Fruit fly (Drosophila melanogaster): Measurements from ENCODE around the gene COX6B.

Gene COX6B

DNA sequence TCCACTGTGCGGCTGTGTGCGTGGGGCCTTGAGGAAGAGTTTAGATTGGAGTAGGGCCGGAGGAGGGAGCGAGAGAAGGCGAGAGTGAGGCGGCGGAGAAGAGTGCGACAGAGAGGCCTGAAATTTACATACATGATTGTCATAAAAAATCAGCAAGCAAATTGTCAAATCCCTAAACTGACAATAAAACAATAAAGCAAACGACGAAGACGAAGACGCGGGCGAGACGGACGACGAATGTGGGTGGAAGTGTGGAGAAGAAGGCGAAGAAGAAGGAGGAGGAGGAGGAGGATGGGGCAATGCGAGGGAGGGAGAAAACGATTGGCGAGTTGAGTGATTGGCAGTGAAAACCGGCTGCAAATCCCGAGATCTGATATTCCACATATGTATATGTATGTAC, 41.3 kb upstream of the COX6B start:
- TF ChIP-seq CG34367 (tag; optimal IDR thresholded peaks at IDR 0.05): no peak
- TF ChIP-seq gl (tag; optimal IDR thresholded peaks at IDR 0.05): no peak
- no peak for TF ChIP-seq CG15710 (tag; optimal IDR thresholded peaks at IDR 0.05)

DNA sequence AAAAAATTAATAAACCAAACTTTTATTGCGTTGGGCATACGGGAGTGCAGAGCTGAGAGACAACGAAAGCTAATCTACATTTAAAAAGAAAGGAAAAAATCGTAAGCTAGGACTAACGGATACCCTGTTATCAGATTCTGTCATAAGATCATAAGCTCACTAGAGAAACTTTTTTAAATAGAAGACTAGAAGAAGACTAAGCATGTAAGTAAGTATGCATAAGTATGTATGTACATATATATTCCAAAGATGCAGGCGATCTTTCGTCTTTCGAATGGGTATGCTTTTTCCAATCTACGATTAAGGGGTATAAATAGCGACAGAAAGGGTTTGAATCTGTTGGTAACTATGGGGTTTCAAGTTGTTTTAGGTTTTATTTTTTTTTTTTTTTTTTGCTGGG, 40.7 kb upstream of the COX6B start:
- TF ChIP-seq CG32121 (GFP tag; IDR thresholded peaks at IDR 0.05) (no peak), Snoo (tag; optimal IDR thresholded peaks at IDR 0.05) (no peak), CG8301 (tag; optimal IDR thresholded peaks at IDR 0.05) (peak; percentile 1), CG17806 (tag; optimal IDR thresholded peaks at IDR 0.05) (peak; percentile 47), Ets98B (GFP tag; IDR thresholded peaks at IDR 0.05) (no peak), CG8159 (tag; optimal IDR thresholded peaks at IDR 0.05) (peak; percentile 42), CG9948 (tag; optimal IDR thresholded peaks at IDR 0.05) (peak; percentile 50), gl (tag; optimal IDR thresholded peaks at IDR 0.05) (no peak), fd96Ca (GFP tag; IDR thresholded peaks at IDR 0.05) (no peak), D1 (tag; optimal IDR thresholded peaks at IDR 0.05) (no peak), Pif1B (GFP tag; optimal IDR thresholded peaks at IDR 0.05) (no peak), rn (GFP tag; IDR thresholded peaks at IDR 0.05) (no peak), CG13204 (GFP tag; optimal IDR thresholded peaks at IDR 0.05) (no peak), CG34367 (tag; optimal IDR thresholded peaks at IDR 0.05) (peak; percentile 38), CG14655 (GFP tag; optimal IDR thresholded peaks at IDR 0.05) (peak; percentile 27), Pif1A (GFP tag; optimal IDR thresholded peaks at IDR 0.05) (peak; percentile 18), EcR (GFP tag; optimal IDR thresholded peaks at IDR 0.05) (no peak), CG4496 (GFP tag; IDR thresholded peaks at IDR 0.05) (0 out of 3 replicates have a peak, but pooled peaks have one; percentile 27), CG12605 (GFP tag; IDR thresholded peaks at IDR 0.05) (peak; percentile 15; the same call in 1 of the 2 replicates), CG10348 (GFP tag; IDR thresholded peaks at IDR 0.05) (no peak), CG15710 (tag; optimal IDR thresholded peaks at IDR 0.05) (peak; percentile 46)

DNA sequence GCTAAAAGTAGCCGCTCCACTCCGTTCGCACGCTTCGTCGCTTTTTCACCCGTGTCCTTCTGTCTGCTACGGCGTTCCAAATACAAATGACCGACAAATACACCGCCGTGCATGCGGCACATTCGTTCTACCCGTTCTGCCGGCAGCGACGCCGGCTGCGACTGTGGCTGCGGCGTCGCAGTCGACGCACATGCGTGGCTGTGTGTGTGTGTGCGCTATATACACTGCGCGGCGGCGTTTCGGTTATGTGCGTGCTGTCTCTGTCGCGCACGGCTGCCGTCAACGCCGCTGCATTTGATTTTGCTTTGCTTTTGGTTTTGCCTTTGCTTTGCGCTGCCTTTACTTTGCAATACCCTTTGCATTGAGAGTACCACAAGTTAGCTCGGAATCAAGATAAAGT, 39.3 kb upstream of the COX6B start, which contains the start of gene zld:
zld (minus strand) TSS at position 92 of the 400 bp plus-strand sequence.
- TF ChIP-seq Pif1A (GFP tag; optimal IDR thresholded peaks at IDR 0.05) (no peak), CG15710 (tag; optimal IDR thresholded peaks at IDR 0.05) (no peak), CG13204 (GFP tag; optimal IDR thresholded peaks at IDR 0.05) (peak; percentile 81), Pif1B (GFP tag; optimal IDR thresholded peaks at IDR 0.05) (no peak), CG4496 (GFP tag; IDR thresholded peaks at IDR 0.05) (peak; percentile 56; the same call in 2 of the 3 replicates), CG34367 (tag; optimal IDR thresholded peaks at IDR 0.05) (no peak), CG12605 (GFP tag; IDR thresholded peaks at IDR 0.05) (no peak), EcR (GFP tag; optimal IDR thresholded peaks at IDR 0.05) (no peak)

DNA sequence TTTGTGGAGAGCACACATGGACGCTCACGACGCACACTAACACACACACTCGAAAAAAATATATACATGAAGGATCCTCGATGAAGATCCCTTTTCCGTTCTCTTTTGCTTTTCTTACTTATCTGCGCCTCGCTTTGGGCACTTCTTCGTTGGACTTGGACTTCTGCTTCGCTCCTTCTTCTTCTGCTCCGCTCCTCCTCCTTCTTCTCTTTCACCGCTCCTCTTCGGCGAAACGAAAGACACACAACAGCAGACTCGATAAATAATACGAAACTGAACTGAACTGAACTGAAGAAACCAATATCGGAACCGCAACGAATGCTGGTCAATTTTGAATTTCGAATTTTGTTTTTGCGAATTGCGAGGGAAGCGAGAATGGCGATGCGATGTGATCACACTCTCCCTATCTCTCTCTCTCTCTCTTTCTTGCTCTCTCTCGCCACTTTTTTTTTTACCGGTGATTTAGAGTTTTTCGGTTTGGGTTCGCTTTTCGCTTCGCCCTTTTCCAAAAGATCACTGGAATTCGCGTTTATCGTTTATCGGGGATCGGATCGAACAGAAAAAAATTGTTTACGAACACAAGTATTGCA, 38.7 kb upstream of the COX6B start:
- TF ChIP-seq fd96Ca (GFP tag; IDR thresholded peaks at IDR 0.05) (no peak), Pif1A (GFP tag; optimal IDR thresholded peaks at IDR 0.05) (no peak), CG4496 (GFP tag; IDR thresholded peaks at IDR 0.05) (no peak), CG15710 (tag; optimal IDR thresholded peaks at IDR 0.05) (no peak), CG8301 (tag; optimal IDR thresholded peaks at IDR 0.05) (no peak), CG17806 (tag; optimal IDR thresholded peaks at IDR 0.05) (no peak), CG14655 (GFP tag; optimal IDR thresholded peaks at IDR 0.05) (no peak), Snoo (tag; optimal IDR thresholded peaks at IDR 0.05) (no peak), CG32121 (GFP tag; IDR thresholded peaks at IDR 0.05) (no peak), rn (GFP tag; IDR thresholded peaks at IDR 0.05) (no peak), D1 (tag; optimal IDR thresholded peaks at IDR 0.05) (no peak), CG13204 (GFP tag; optimal IDR thresholded peaks at IDR 0.05) (no peak), CG10348 (GFP tag; IDR thresholded peaks at IDR 0.05) (no peak)

DNA sequence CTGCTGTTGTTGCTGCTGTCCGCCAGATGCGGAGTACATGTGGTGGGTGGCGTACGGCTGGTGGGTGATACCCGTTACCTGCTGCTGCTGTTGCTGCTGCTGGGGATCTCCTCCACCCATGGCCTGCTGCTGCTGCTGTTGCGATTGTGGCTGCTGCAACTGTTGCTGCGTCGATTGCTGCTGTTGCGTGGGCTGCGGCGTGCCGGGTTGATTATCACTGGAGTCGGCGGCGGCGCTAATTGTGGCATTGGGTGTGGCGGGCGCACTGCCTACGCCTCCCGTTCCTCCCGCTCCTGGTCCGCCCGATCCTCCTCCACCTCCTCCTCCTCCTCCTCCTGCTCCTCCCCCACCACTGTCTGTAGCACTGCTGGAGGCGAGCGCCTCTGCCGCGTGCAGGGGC, 37.7 kb upstream of the COX6B start:
- TF ChIP-seq Pif1B (GFP tag; optimal IDR thresholded peaks at IDR 0.05): no peak
- TF ChIP-seq gl (tag; optimal IDR thresholded peaks at IDR 0.05): no peak
- TF ChIP-seq Ets98B (GFP tag; IDR thresholded peaks at IDR 0.05): no peak
- TF ChIP-seq CG32121 (GFP tag; IDR thresholded peaks at IDR 0.05): no peak
- no peak for TF ChIP-seq rn (GFP tag; IDR thresholded peaks at IDR 0.05)
- no peak for TF ChIP-seq Snoo (tag; optimal IDR thresholded peaks at IDR 0.05)

DNA sequence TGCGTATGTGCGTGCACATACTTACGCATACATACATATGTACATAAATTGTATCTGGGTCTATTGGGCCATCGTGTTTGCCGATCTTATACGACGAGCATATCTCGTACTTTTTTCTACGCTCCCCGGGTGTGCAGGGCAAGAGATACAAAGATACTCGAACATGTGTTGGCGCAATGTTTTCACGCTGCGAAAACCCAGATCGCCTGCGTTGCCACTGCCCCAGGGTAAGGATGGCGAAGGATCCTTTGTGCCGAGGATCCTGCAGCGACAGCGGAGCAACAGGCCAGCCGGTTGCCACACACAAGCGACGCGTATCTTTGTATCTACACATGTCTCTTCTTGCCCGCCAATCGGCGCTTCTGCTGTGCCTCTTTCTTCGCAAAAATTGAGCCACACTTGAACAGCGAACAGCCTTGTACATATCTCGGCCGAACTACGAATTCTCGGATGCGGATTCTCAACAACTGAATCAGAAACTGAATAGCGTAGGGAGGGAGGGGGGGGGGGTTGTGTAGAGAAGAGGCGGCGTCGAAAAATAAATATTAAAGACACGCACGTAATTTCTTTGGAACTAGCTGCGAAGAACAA, 31.0 kb upstream of the COX6B start:
- TF ChIP-seq EcR (GFP tag; optimal IDR thresholded peaks at IDR 0.05): no peak
- no peak for TF ChIP-seq CG34367 (tag; optimal IDR thresholded peaks at IDR 0.05)
- TF ChIP-seq Pif1B (GFP tag; optimal IDR thresholded peaks at IDR 0.05): no peak
- TF ChIP-seq CG15710 (tag; optimal IDR thresholded peaks at IDR 0.05): no peak
- no peak for TF ChIP-seq CG17806 (tag; optimal IDR thresholded peaks at IDR 0.05)
- TF ChIP-seq gl (tag; optimal IDR thresholded peaks at IDR 0.05): no peak
- no peak for TF ChIP-seq CG9948 (tag; optimal IDR thresholded peaks at IDR 0.05)
- TF ChIP-seq CG13204 (GFP tag; optimal IDR thresholded peaks at IDR 0.05): no peak
- TF ChIP-seq CG8159 (tag; optimal IDR thresholded peaks at IDR 0.05): no peak
- no peak for TF ChIP-seq fd96Ca (GFP tag; IDR thresholded peaks at IDR 0.05)
- TF ChIP-seq D1 (tag; optimal IDR thresholded peaks at IDR 0.05): no peak
- no peak for TF ChIP-seq CG8301 (tag; optimal IDR thresholded peaks at IDR 0.05)
- no peak for TF ChIP-seq CG14655 (GFP tag; optimal IDR thresholded peaks at IDR 0.05)
- TF ChIP-seq CG4496 (GFP tag; IDR thresholded peaks at IDR 0.05): no peak; the same call in 2 of the 3 replicates
- no peak for TF ChIP-seq CG10348 (GFP tag; IDR thresholded peaks at IDR 0.05)
- TF ChIP-seq Pif1A (GFP tag; optimal IDR thresholded peaks at IDR 0.05): no peak
- no peak for TF ChIP-seq rn (GFP tag; IDR thresholded peaks at IDR 0.05)
- no peak for TF ChIP-seq CG12605 (GFP tag; IDR thresholded peaks at IDR 0.05)
- no peak for TF ChIP-seq Ets98B (GFP tag; IDR thresholded peaks at IDR 0.05)
- no peak for TF ChIP-seq CG32121 (GFP tag; IDR thresholded peaks at IDR 0.05)
